Fruit fly (Drosophila melanogaster): ENCODE results near the gene CG11353.

CG11353 gene

dm6 chr3L:4553395-4553794, 20.4 kb downstream of the CG11353 start:
- TF ChIP-seq CG9139 (GFP tag; optimal IDR thresholded peaks at IDR 0.05) (no peak), CG3919 (GFP tag; optimal IDR thresholded peaks at IDR 0.05) (no peak), CG3032 (tag; optimal IDR thresholded peaks at IDR 0.05) (peak; percentile 11), Hr39 (GFP tag; optimal IDR thresholded peaks at IDR 0.05) (no peak), CG11294 (GFP tag; IDR thresholded peaks at IDR 0.05) (no peak), Ets21C (GFP tag; optimal IDR thresholded peaks at IDR 0.05) (no peak), svp (GFP tag) (no peak), Hr4 (GFP tag; optimal IDR thresholded peaks at IDR 0.05) (no peak), Sox15 (GFP tag; optimal IDR thresholded peaks at IDR 0.05) (no peak), CG10669 (GFP tag; optimal IDR thresholded peaks at IDR 0.05) (no peak), Eip75B (GFP tag; optimal IDR thresholded peaks at IDR 0.05) (no peak), CG11762 (GFP tag; optimal IDR thresholded peaks at IDR 0.05; ENCODE audit: insufficient read depth) (no peak), CG6808 (GFP tag; optimal IDR thresholded peaks at IDR 0.05) (no peak), Sox14 (GFP tag; optimal IDR thresholded peaks at IDR 0.05) (peak; percentile 25), CG8632 (GFP tag; optimal IDR thresholded peaks at IDR 0.05) (no peak), fkh (GFP tag; optimal IDR thresholded peaks at IDR 0.05) (no peak)

- TF ChIP-seq Sox15 (GFP tag; optimal IDR thresholded peaks at IDR 0.05) (no peak), ss (GFP tag; optimal IDR thresholded peaks at IDR 0.05) (no peak), svp (GFP tag) (peak; percentile 44), Smox (GFP tag; optimal IDR thresholded peaks at IDR 0.05) (no peak), CG6792 (GFP tag; optimal IDR thresholded peaks at IDR 0.05) (no peak), Sox102F (GFP tag; optimal IDR thresholded peaks at IDR 0.05) (no peak), vri (GFP tag; optimal IDR thresholded peaks at IDR 0.05) (no peak)
These were observed 21.2 kb downstream of the CG11353 start for dm6 chr3L:4554216-4554615.

DNA sequence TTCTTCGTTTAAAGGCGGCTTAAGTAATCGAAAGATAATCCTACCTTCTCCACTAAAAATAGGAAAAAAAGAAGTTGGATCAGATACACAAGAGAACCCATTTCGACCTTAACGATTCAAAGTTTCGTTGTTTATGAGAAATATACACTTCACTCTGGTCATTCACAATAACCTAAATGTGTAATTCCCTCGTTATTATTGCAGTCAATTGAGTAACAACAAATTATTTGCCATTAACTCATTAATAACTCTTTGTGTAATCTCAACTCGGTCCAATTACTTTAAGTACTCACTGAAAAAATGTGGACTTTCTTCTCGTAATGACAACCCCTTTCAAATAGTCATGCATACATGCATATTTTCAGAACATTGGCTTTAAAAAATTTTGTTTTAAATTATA, 22.2 kb downstream of the CG11353 start, which contains the start of gene CG33777:
Gene CG33777 (minus strand): TSS at position 101 of the 400 bp plus-strand sequence.
- TF ChIP-seq svp (GFP tag): no peak
- no peak for TF ChIP-seq Hr38 (GFP tag; optimal IDR thresholded peaks at IDR 0.05)
- TF ChIP-seq CG11294 (GFP tag; IDR thresholded peaks at IDR 0.05): no peak
- TF ChIP-seq Sox14 (GFP tag; optimal IDR thresholded peaks at IDR 0.05): no peak
- TF ChIP-seq net (GFP tag; optimal IDR thresholded peaks at IDR 0.05): no peak
- TF ChIP-seq vri (GFP tag; optimal IDR thresholded peaks at IDR 0.05): no peak
- TF ChIP-seq OdsH (GFP tag; optimal IDR thresholded peaks at IDR 0.05): no peak
- TF ChIP-seq dac (GFP tag; optimal IDR thresholded peaks at IDR 0.05): no peak
- no peak for TF ChIP-seq Eip78C (GFP tag)
- no peak for TF ChIP-seq Ets21C (GFP tag; optimal IDR thresholded peaks at IDR 0.05)
- no peak for TF ChIP-seq Met (GFP tag; optimal IDR thresholded peaks at IDR 0.05)
- TF ChIP-seq topi (GFP tag; optimal IDR thresholded peaks at IDR 0.05): no peak

DNA sequence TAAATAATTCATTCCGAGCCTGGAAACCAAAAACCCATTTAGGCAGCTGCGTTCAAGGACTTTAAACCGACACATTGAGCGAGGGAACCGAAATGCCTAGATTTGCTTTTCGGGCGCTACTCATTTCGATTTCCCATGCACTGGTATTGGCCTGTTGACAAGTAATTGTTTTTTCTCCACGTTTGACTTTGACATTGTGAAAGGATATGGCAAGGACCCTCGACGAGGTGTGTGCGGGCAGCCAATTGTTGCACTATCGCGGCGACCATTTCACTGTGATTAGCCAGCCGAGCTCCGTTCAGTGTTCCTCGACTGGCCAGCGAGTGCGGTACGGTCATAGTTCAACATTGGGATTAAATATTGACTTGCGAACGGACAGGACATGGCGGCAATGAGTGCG, 22.8 kb downstream of the CG11353 start, which contains the start of gene CG42540:
Gene CG42540 (plus strand): TSS at position 301 of the 400 bp plus-strand sequence.
- TF ChIP-seq ss (GFP tag; optimal IDR thresholded peaks at IDR 0.05): no peak
- TF ChIP-seq CG11902 (GFP tag; optimal IDR thresholded peaks at IDR 0.05): no peak
- TF ChIP-seq CG11762 (GFP tag; optimal IDR thresholded peaks at IDR 0.05; ENCODE audit: insufficient read depth): no peak
- TF ChIP-seq CG3919 (GFP tag; optimal IDR thresholded peaks at IDR 0.05): no peak
- TF ChIP-seq CG3032 (tag; optimal IDR thresholded peaks at IDR 0.05): no peak
- TF ChIP-seq salr (GFP tag; optimal IDR thresholded peaks at IDR 0.05): no peak
- TF ChIP-seq Eip93F (GFP tag; optimal IDR thresholded peaks at IDR 0.05): no peak
- no peak for TF ChIP-seq CG6792 (GFP tag; optimal IDR thresholded peaks at IDR 0.05)
- no peak for TF ChIP-seq Hr38 (GFP tag; optimal IDR thresholded peaks at IDR 0.05)

- TF ChIP-seq CG34406 (GFP tag; optimal IDR thresholded peaks at IDR 0.05) (no peak), CG9139 (GFP tag; optimal IDR thresholded peaks at IDR 0.05) (no peak), fd85E (GFP tag; optimal IDR thresholded peaks at IDR 0.05) (no peak), Met (GFP tag; optimal IDR thresholded peaks at IDR 0.05) (no peak), Sox14 (GFP tag; optimal IDR thresholded peaks at IDR 0.05) (no peak), fkh (GFP tag; optimal IDR thresholded peaks at IDR 0.05) (no peak), CG8119 (GFP tag; IDR thresholded peaks at IDR 0.05) (no peak), Sox15 (GFP tag; optimal IDR thresholded peaks at IDR 0.05) (no peak), fd59A (GFP tag; optimal IDR thresholded peaks at IDR 0.05) (no peak), CG6276 (GFP tag; optimal IDR thresholded peaks at IDR 0.05) (no peak), Smox (GFP tag; optimal IDR thresholded peaks at IDR 0.05) (no peak), dsx (GFP tag; optimal IDR thresholded peaks at IDR 0.05; ENCODE audit: poor library complexity, severe bottlenecking) (no peak), CG3032 (tag; optimal IDR thresholded peaks at IDR 0.05) (no peak), CG6792 (GFP tag; optimal IDR thresholded peaks at IDR 0.05) (no peak)
These were observed 23.9 kb downstream of the CG11353 start for dm6 chr3L:4556831-4557355.
